Fruit fly (Drosophila melanogaster) Kc167 (cell line): ENCODE data around the gene CG14877.

Experiments used
- Sin3A ChIP-seq: fragments of >200 bp; optimal IDR thresholded peaks from 2 replicates; lab custom pipeline; 2018; ENCODE audit warnings: missing external identifiers
- h ChIP-seq: fragments of >200 bp; optimal IDR thresholded peaks from 3 replicates; lab custom pipeline; 2018; ENCODE audit warnings: missing external identifiers
- insv ChIP-seq: fragments of >200 bp; optimal IDR thresholded peaks from 3 replicates; lab custom pipeline; 2018; ENCODE audit warnings: missing external identifiers
- psq ChIP-seq: fragments of >200 bp; optimal IDR thresholded peaks from 2 replicates; lab custom pipeline; 2017; ENCODE audit warnings: missing external identifiers
- ttk ChIP-seq: sonication (Bioruptor generic); optimal IDR thresholded peaks from 2 replicates; lab custom pipeline; 2017; ENCODE audit warnings: missing external identifiers

DNA sequence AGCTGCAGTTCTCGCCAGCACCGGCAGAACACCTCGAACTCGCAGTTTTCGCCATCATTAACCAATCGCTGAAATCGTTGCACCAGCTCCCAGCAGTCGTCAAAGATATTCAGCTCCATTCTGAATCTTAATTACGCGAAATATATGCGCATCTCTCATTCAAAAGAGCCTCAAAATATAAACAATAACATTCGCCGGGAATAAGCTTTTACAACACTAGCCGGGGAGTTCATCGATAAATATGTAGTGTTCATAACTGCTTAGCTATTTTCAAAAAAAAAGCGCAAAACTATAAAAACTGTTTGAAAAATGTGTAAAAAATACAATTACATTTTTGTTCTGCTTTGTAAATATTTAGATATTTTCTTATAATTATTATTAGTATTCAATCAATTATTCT lies 56.6 kb downstream of the CG14877 start, which contains the start of gene Pbp45:
- TF ChIP-seq insv: no peak
- no peak for TF ChIP-seq ttk (lab: Kevin White, UChicago)
- no peak for TF ChIP-seq Sin3A (lab: Kevin White, UChicago)
- TF ChIP-seq psq: no peak
- no peak for TF ChIP-seq h
